Fruit fly (Drosophila melanogaster): ENCODE measurements around the gene Ance-3.

Ance-3 gene

DNA sequence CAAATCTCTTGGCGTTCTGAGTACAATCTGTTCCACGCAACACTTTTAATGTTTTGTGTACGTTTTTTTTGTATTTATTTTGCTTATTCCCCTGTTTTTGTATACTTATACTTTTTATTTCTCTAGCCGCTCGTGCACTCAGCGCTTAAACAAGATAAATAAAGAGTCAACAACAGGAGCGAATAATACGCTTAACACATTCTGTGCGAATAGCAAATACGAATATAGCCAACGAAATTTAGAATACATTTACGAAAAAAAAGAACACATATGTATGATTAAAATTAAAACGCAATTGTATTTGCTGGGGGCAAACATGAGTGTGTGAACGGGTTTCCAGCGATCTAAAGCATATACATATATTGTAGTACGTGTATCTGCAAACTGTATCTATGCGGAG, 32.6 kb upstream of the Ance-3 start:
- TF ChIP-seq cwo (GFP tag; optimal IDR thresholded peaks at IDR 0.05) (peak; percentile 16), CG2678 (tag; optimal IDR thresholded peaks at IDR 0.05) (peak; percentile 54), chinmo (GFP tag; IDR thresholded peaks at IDR 0.05; ENCODE audit: partially characterized antibody) (0 out of 4 replicates have a peak, but pooled peaks have one; percentile 24), CG6765 (GFP tag; optimal IDR thresholded peaks at IDR 0.05) (peak; percentile 10), mirr (GFP tag; optimal IDR thresholded peaks at IDR 0.05) (peak; percentile 0), zfh2 (GFP tag; optimal IDR thresholded peaks at IDR 0.05) (peak; percentile 10), CG7786 (GFP tag; optimal IDR thresholded peaks at IDR 0.05) (peak; percentile 24), CG18599 (GFP tag; optimal IDR thresholded peaks at IDR 0.05) (peak; percentile 68), caup (GFP tag; optimal IDR thresholded peaks at IDR 0.05; ENCODE audit: severe bottlenecking) (peak; percentile 32), Adf1 (GFP tag; IDR thresholded peaks at IDR 0.05) (peak; percentile 7; the same call in 1 of the 2 replicates), sob (GFP tag; IDR thresholded peaks at IDR 0.05) (peak; percentile 54; the same call in 1 of the 2 replicates), Dbx (GFP tag; IDR thresholded peaks at IDR 0.05) (peak; percentile 23; the same call in 1 of the 3 replicates), lbe (GFP tag; optimal IDR thresholded peaks at IDR 0.05) (peak; percentile 74), zfh1 (GFP tag; IDR thresholded peaks at IDR 0.05) (no peak), sd (tag; optimal IDR thresholded peaks at IDR 0.05) (peak; percentile 61), CG9817 (tag; optimal IDR thresholded peaks at IDR 0.05) (peak; percentile 6), CG15514 (GFP tag; optimal IDR thresholded peaks at IDR 0.05) (peak; percentile 45), CG13894 (tag; optimal IDR thresholded peaks at IDR 0.05) (peak; percentile 28), CG7987 (GFP tag; optimal IDR thresholded peaks at IDR 0.05) (peak; percentile 19), HLHmδ (GFP tag; optimal IDR thresholded peaks at IDR 0.05) (no peak), disco-r (GFP tag; optimal IDR thresholded peaks at IDR 0.05) (peak; percentile 42), Hand (GFP tag; optimal IDR thresholded peaks at IDR 0.05) (peak; percentile 14), mam (GFP tag; optimal IDR thresholded peaks at IDR 0.05) (peak; percentile 35), sens (GFP tag) (peak; percentile 55), CG2120 (GFP tag; optimal IDR thresholded peaks at IDR 0.05) (peak; percentile 72), CG9932 (GFP tag; IDR thresholded peaks at IDR 0.05) (0 out of 2 replicates have a peak, but pooled peaks have one; percentile 34), sima (GFP tag; optimal IDR thresholded peaks at IDR 0.05) (no peak), eyg (GFP tag; optimal IDR thresholded peaks at IDR 0.05) (peak; percentile 25), lilli (GFP tag; optimal IDR thresholded peaks at IDR 0.05) (peak; percentile 22), CG1233 (GFP tag; optimal IDR thresholded peaks at IDR 0.05) (peak; percentile 9), her (GFP tag; optimal IDR thresholded peaks at IDR 0.05) (peak; percentile 59), CG32532 (GFP tag; IDR thresholded peaks at IDR 0.05) (no peak), PHDP (tag; optimal IDR thresholded peaks at IDR 0.05) (peak; percentile 56), BtbVII (GFP tag; optimal IDR thresholded peaks at IDR 0.05) (peak; percentile 48), CoRest (tag; optimal IDR thresholded peaks at IDR 0.05) (peak; percentile 18), Fer1 (GFP tag; optimal IDR thresholded peaks at IDR 0.05) (peak; percentile 27), B-H2 (GFP tag; optimal IDR thresholded peaks at IDR 0.05) (peak; percentile 54), HHEX (GFP tag; optimal IDR thresholded peaks at IDR 0.05) (peak; percentile 17), gem (tag; optimal IDR thresholded peaks at IDR 0.05) (peak; percentile 11), CG2712 (tag; optimal IDR thresholded peaks at IDR 0.05) (no peak), scrt (GFP tag; optimal IDR thresholded peaks at IDR 0.05) (peak; percentile 7), Scr (GFP tag; IDR thresholded peaks at IDR 0.05; ENCODE audit: partially characterized antibody) (no peak), fd3F (GFP tag; optimal IDR thresholded peaks at IDR 0.05) (peak; percentile 52), grau (tag; optimal IDR thresholded peaks at IDR 0.05) (peak; percentile 6), CG10274 (GFP tag; optimal IDR thresholded peaks at IDR 0.05) (no peak), ftz-f1 (GFP tag; optimal IDR thresholded peaks at IDR 0.05) (no peak), CG13624 (GFP tag; optimal IDR thresholded peaks at IDR 0.05) (peak; percentile 8), CG12769 (tag; optimal IDR thresholded peaks at IDR 0.05) (peak; percentile 50), gro (GFP tag; optimal IDR thresholded peaks at IDR 0.05) (peak; percentile 55), Myb (GFP tag; optimal IDR thresholded peaks at IDR 0.05) (no peak)

Measured in whole organism, embryonic.